Fruit fly (Drosophila melanogaster) whole organism, wandering third instar larva: ENCODE data around the gene obst-A.

Experiments
- Abd-B ChIP-seq: fragments of >200 bp; optimal IDR thresholded peaks from 2 replicates; lab custom pipeline; 2017; ENCODE audit warnings: missing biosample characterization, missing genetic modification characterization
- CG9705 ChIP-seq: fragments of 200-800 bp; sonication (Bioruptor generic); optimal IDR thresholded peaks from 2 replicates; lab custom pipeline; 2018; ENCODE audit warnings: missing biosample characterization, mild to moderate bottlenecking, missing genetic modification characterization
- CrebA ChIP-seq: fragments of 200-800 bp; sonication (Bioruptor generic); optimal IDR thresholded peaks from 2 replicates; lab custom pipeline; 2016; ENCODE audit warnings: missing biosample characterization, mild to moderate bottlenecking, missing genetic modification characterization, borderline replicate concordance
- Dfd ChIP-seq: fragments of >200 bp; optimal IDR thresholded peaks from 2 replicates; lab custom pipeline; 2017; ENCODE audit warnings: missing biosample characterization, missing genetic modification characterization
- Dif ChIP-seq: fragments of 200-275, 200-300 bp; sonication (Bioruptor generic); optimal IDR thresholded peaks from 2 replicates; lab custom pipeline; 2018; ENCODE audit warnings: missing biosample characterization, missing genetic modification characterization; ENCODE audit not compliant: partially characterized antibody
- GATAd ChIP-seq: sonication (Bioruptor generic); optimal IDR thresholded peaks from 2 replicates; lab custom pipeline; 2016; ENCODE audit warnings: missing biosample characterization, missing genetic modification characterization
- HLH106 ChIP-seq: fragments of 200-800 bp; optimal IDR thresholded peaks from 3 replicates; lab custom pipeline; 2019; ENCODE audit warnings: missing biosample characterization, mild to moderate bottlenecking, missing genetic modification characterization, moderate library complexity
- Hnf4 ChIP-seq: fragments of 200-800 bp; sonication (Bioruptor generic); optimal IDR thresholded peaks from 2 replicates; lab custom pipeline; 2016; ENCODE audit warnings: missing biosample characterization, mild to moderate bottlenecking, missing genetic modification characterization
- Hr78 ChIP-seq: fragments of >200 bp; optimal IDR thresholded peaks from 2 replicates; lab custom pipeline; 2017; ENCODE audit warnings: missing biosample characterization, missing genetic modification characterization
- Hr83 ChIP-seq: fragments of 200-300 bp; sonication (Bioruptor generic); optimal IDR thresholded peaks from 2 replicates; lab custom pipeline; 2016; ENCODE audit warnings: missing biosample characterization, mild to moderate bottlenecking, missing genetic modification characterization, moderate library complexity; ENCODE audit not compliant: poor library complexity, severe bottlenecking
- Jra ChIP-seq: sonication (Bioruptor generic); optimal IDR thresholded peaks from 2 replicates; lab custom pipeline; 2016; ENCODE audit warnings: missing biosample characterization, missing genetic modification characterization
- Mio ChIP-seq: sonication (Bioruptor generic); optimal IDR thresholded peaks from 2 replicates; lab custom pipeline; 2016; ENCODE audit warnings: missing biosample characterization, missing genetic modification characterization
- Myc ChIP-seq: fragments of >200 bp; optimal IDR thresholded peaks from 2 replicates; lab custom pipeline; 2017
- N ChIP-seq: fragments of >200 bp; optimal IDR thresholded peaks from 2 replicates; lab custom pipeline; 2018; ENCODE audit warnings: missing biosample characterization, missing external identifiers, missing genetic modification characterization
- OdsH ChIP-seq: fragments of 200-800 bp; sonication (Bioruptor generic); optimal IDR thresholded peaks from 2 replicates; lab custom pipeline; 2016; ENCODE audit warnings: missing biosample characterization, mild to moderate bottlenecking, missing genetic modification characterization
- Rel ChIP-seq, 2 experiments: fragments of 200-800 bp; sonication (Bioruptor generic) in 1 of 2; optimal IDR thresholded peaks; 2 replicates in 1 of 2; 3 replicates in 1 of 2; lab custom pipeline; 2016 to 2019; ENCODE audit warnings: mild to moderate bottlenecking in 2 of 2, missing biosample characterization in 2 of 2, missing genetic modification characterization in 2 of 2, moderate library complexity in 1 of 2
- Sp1 ChIP-seq: fragments of 200-800 bp; sonication (Bioruptor generic); optimal IDR thresholded peaks from 3 replicates; lab custom pipeline; 2019; ENCODE audit warnings: missing biosample characterization, mild to moderate bottlenecking, missing genetic modification characterization, moderate library complexity
- Vsx2 ChIP-seq: fragments of 200-300, 225-300 bp; sonication (Bioruptor generic); optimal IDR thresholded peaks from 2 replicates; lab custom pipeline; 2018; ENCODE audit warnings: missing biosample characterization, missing genetic modification characterization; ENCODE audit not compliant: partially characterized antibody
- br ChIP-seq: fragments of 200-800 bp; sonication (Bioruptor generic); optimal IDR thresholded peaks from 2 replicates; lab custom pipeline; 2016; ENCODE audit warnings: missing biosample characterization, missing genetic modification characterization
- brk ChIP-seq: fragments of 200-800 bp; sonication (Bioruptor generic); optimal IDR thresholded peaks from 2 replicates; lab custom pipeline; 2016; ENCODE audit warnings: missing biosample characterization, mild to moderate bottlenecking, missing genetic modification characterization
- dl ChIP-seq, 2 experiments: fragments of 175-275, 200-275 bp in 1 of 2; fragments of 200-275 bp in 1 of 2; sonication (Bioruptor generic); optimal IDR thresholded peaks; lab custom pipeline; 2018; ENCODE audit warnings: mild to moderate bottlenecking in 2 of 2, missing biosample characterization in 2 of 2, missing genetic modification characterization in 2 of 2, moderate library complexity in 2 of 2; ENCODE audit not compliant: partially characterized antibody in 2 of 2, insufficient read depth in 1 of 2
- dmrt93B ChIP-seq: fragments of 200-800 bp; sonication (Bioruptor generic); optimal IDR thresholded peaks from 2 replicates; lab custom pipeline; 2018; ENCODE audit warnings: missing biosample characterization, mild to moderate bottlenecking, missing genetic modification characterization
- dsf ChIP-seq: sonication (Bioruptor generic); optimal IDR thresholded peaks from 2 replicates; lab custom pipeline; 2016; ENCODE audit warnings: missing biosample characterization, missing genetic modification characterization, borderline replicate concordance
- ey ChIP-seq: fragments of 200-800 bp; sonication (Bioruptor generic); optimal IDR thresholded peaks from 2 replicates; lab custom pipeline; 2016; ENCODE audit warnings: missing biosample characterization, missing genetic modification characterization
- foxo ChIP-seq, 2 experiments: fragments of 200-800 bp; sonication (Bioruptor generic); optimal IDR thresholded peaks; 2 replicates in 1 of 2; 3 replicates in 1 of 2; lab custom pipeline; 2016 to 2017; ENCODE audit warnings: missing biosample characterization in 2 of 2, missing genetic modification characterization in 2 of 2
- fru ChIP-seq: fragments of 200-800 bp; sonication (Bioruptor generic); optimal IDR thresholded peaks from 3 replicates; lab custom pipeline; 2016; ENCODE audit warnings: missing biosample characterization, mild to moderate bottlenecking, missing genetic modification characterization
- h ChIP-seq: fragments of 200-800 bp; sonication (Bioruptor generic); optimal IDR thresholded peaks from 3 replicates; lab custom pipeline; 2016; ENCODE audit warnings: missing biosample characterization, mild to moderate bottlenecking, missing genetic modification characterization
- jim ChIP-seq: fragments of 175-275, 200-325 bp; sonication (Bioruptor generic); optimal IDR thresholded peaks from 2 replicates; lab custom pipeline; 2016; ENCODE audit warnings: missing biosample characterization, mild to moderate bottlenecking, missing genetic modification characterization
- lola ChIP-seq: fragments of >200 bp; optimal IDR thresholded peaks from 2 replicates; lab custom pipeline; 2017; ENCODE audit warnings: missing biosample characterization, missing genetic modification characterization
- pan ChIP-seq: fragments of >200 bp; optimal IDR thresholded peaks from 2 replicates; lab custom pipeline; 2017
- psq ChIP-seq: fragments of 200-800 bp; sonication (Bioruptor generic); optimal IDR thresholded peaks from 3 replicates; lab custom pipeline; 2017; ENCODE audit warnings: missing biosample characterization, mild to moderate bottlenecking, missing genetic modification characterization, moderate library complexity
- rgr ChIP-seq: fragments of 200-800 bp; sonication (Bioruptor generic); optimal IDR thresholded peaks from 3 replicates; lab custom pipeline; 2016; ENCODE audit warnings: missing biosample characterization, mild to moderate bottlenecking, missing genetic modification characterization
- sage ChIP-seq: fragments of 200-800 bp; sonication (Bioruptor generic); optimal IDR thresholded peaks from 2 replicates; lab custom pipeline; 2016; ENCODE audit warnings: missing biosample characterization, mild to moderate bottlenecking, missing genetic modification characterization
- sv ChIP-seq: fragments of 200-800 bp; sonication (Bioruptor generic); optimal IDR thresholded peaks from 3 replicates; lab custom pipeline; 2016; ENCODE audit warnings: missing biosample characterization, missing genetic modification characterization
- tai ChIP-seq: sonication (Bioruptor generic); optimal IDR thresholded peaks from 2 replicates; lab custom pipeline; 2016; ENCODE audit warnings: missing biosample characterization, missing genetic modification characterization
- usp ChIP-seq: fragments of >200 bp; optimal IDR thresholded peaks from 2 replicates; lab custom pipeline; 2017; ENCODE audit warnings: missing biosample characterization, missing genetic modification characterization
- woc ChIP-seq: sonication (Bioruptor generic); optimal IDR thresholded peaks from 2 replicates; lab custom pipeline; 2016; ENCODE audit warnings: missing biosample characterization, mild to moderate bottlenecking, missing genetic modification characterization

The obst-A gene

dm6 chrX:20251069-20251468 is 11.4 kb downstream of the obst-A start, which contains the start of the genes CG17068 and Rab10:
Gene CG17068 (minus strand): TSS chrX:20251093.
Gene Rab10 (plus strand): TSS chrX:20251338.
- TF ChIP-seq Myc (lab: Kevin White, UChicago), result peak; percentile 12
- peak; percentile 19 for TF ChIP-seq h (GFP tag; lab: Kevin White, UChicago)
- TF ChIP-seq foxo (GFP tag; optimal IDR thresholded peaks at IDR 0.05; lab: Kevin White, UChicago), result peak in 1 of 2 experiments; percentile 7
- TF ChIP-seq pan (lab: Kevin White, UChicago), result no peak
- no peak for TF ChIP-seq CG9705
- no peak for TF ChIP-seq Jra (GFP tag; lab: Kevin White, UChicago)
- TF ChIP-seq Rel (GFP tag; optimal IDR thresholded peaks at IDR 0.05; lab: Kevin White, UChicago), result no peak
- peak; percentile 14 for TF ChIP-seq Rel (tag; optimal IDR thresholded peaks at IDR 0.05; lab: Kevin White, UChicago)

dm6 chrX:20251586-20252160 is 12.0 kb downstream of the obst-A start:
- no peak for TF ChIP-seq dmrt93B (GFP tag; lab: Kevin White, UChicago)
- no peak for TF ChIP-seq br (GFP tag; lab: Kevin White, UChicago)
- TF ChIP-seq lola (GFP tag; lab: Kevin White, UChicago), result no peak
- TF ChIP-seq tai (GFP tag; lab: Kevin White, UChicago), result no peak
- TF ChIP-seq ey (GFP tag; lab: Kevin White, UChicago), result no peak
- TF ChIP-seq Dif (GFP tag; lab: Kevin White, UChicago), result no peak
- peak; percentile 5 for TF ChIP-seq Jra (GFP tag; lab: Kevin White, UChicago)
- TF ChIP-seq Sp1 (GFP tag; lab: Kevin White, UChicago), result no peak
- peak; percentile 35 for TF ChIP-seq N (GFP tag; lab: Kevin White, UChicago)

dm6 chrX:20255977-20256376 is 16.3 kb downstream of the obst-A start:
- no peak for TF ChIP-seq Sp1 (GFP tag; lab: Kevin White, UChicago)
- no peak for TF ChIP-seq tai (GFP tag; lab: Kevin White, UChicago)
- TF ChIP-seq fru (GFP tag; lab: Kevin White, UChicago), result no peak
- TF ChIP-seq HLH106 (tag; lab: Kevin White, UChicago), result no peak
- no peak for TF ChIP-seq usp (GFP tag; lab: Kevin White, UChicago)
- no peak for TF ChIP-seq jim (GFP tag; lab: Kevin White, UChicago)
- no peak for TF ChIP-seq h (GFP tag; lab: Kevin White, UChicago)
- TF ChIP-seq Hr78 (GFP tag; lab: Kevin White, UChicago), result no peak

dm6 chrX:20256849-20257590 is 17.4 kb downstream of the obst-A start, which contains the start of gene CG17065:
Gene CG17065 (minus strand): TSS chrX:20257199.
- TF ChIP-seq Hr78 (GFP tag; lab: Kevin White, UChicago) (no peak), HLH106 (tag; lab: Kevin White, UChicago) (peak; percentile 55), h (GFP tag; lab: Kevin White, UChicago) (peak; percentile 25), ey (GFP tag; lab: Kevin White, UChicago) (no peak), sage (GFP tag; lab: Kevin White, UChicago) (no peak), Sp1 (GFP tag; lab: Kevin White, UChicago) (peak; percentile 24), Myc (lab: Kevin White, UChicago) (peak; percentile 99), foxo (GFP tag; optimal IDR thresholded peaks at IDR 0.05; lab: Kevin White, UChicago) (peak in 1 of 2 experiments; percentile 15), rgr (GFP tag; lab: Kevin White, UChicago) (peak; percentile 5), CG9705 (peak; percentile 10), brk (no peak), woc (GFP tag; lab: Kevin White, UChicago) (peak; percentile 90), Dfd (GFP tag; lab: Kevin White, UChicago) (no peak), CrebA (GFP tag; lab: Kevin White, UChicago) (no peak), Mio (GFP tag; lab: Kevin White, UChicago) (no peak), dmrt93B (GFP tag; lab: Kevin White, UChicago) (peak; percentile 5), N (GFP tag; lab: Kevin White, UChicago) (no peak), Hr83 (GFP tag; lab: Kevin White, UChicago) (no peak), GATAd (no peak), Hnf4 (GFP tag; lab: Kevin White, UChicago) (no peak), lola (GFP tag; lab: Kevin White, UChicago) (no peak), dl (GFP tag; optimal IDR thresholded peaks at IDR 0.05; lab: Kevin White, UChicago; ENCODE audit: insufficient read depth in 1 of 2, partially characterized antibody in 2 of 2) (no peak), Rel (GFP tag; optimal IDR thresholded peaks at IDR 0.05; lab: Kevin White, UChicago) (no peak), Rel (tag; optimal IDR thresholded peaks at IDR 0.05; lab: Kevin White, UChicago) (no peak), OdsH (no peak), sv (GFP tag; lab: Kevin White, UChicago) (peak; percentile 6), Vsx2 (no peak), Dif (GFP tag; lab: Kevin White, UChicago) (peak; percentile 39), psq (GFP tag; lab: Kevin White, UChicago) (no peak), dsf (GFP tag; lab: Kevin White, UChicago) (no peak), pan (lab: Kevin White, UChicago) (no peak), Jra (GFP tag; lab: Kevin White, UChicago) (no peak), Abd-B (GFP tag; lab: Kevin White, UChicago) (no peak), br (GFP tag; lab: Kevin White, UChicago) (no peak)
